Fruit fly (Drosophila melanogaster) whole organism, adult: ENCODE data around the gene CG10801.

Experiments used
- CG11617 ChIP-seq: fragments of 200-800 bp; sonication (Bioruptor generic); optimal IDR thresholded peaks from 2 replicates; lab custom pipeline; 2017; ENCODE audit warnings: mild to moderate bottlenecking, missing biosample characterization, missing genetic modification reagents, missing genetic modification characterization
- CG12768 ChIP-seq: fragments of 200-800 bp; sonication (Bioruptor generic); optimal IDR thresholded peaks from 2 replicates; lab custom pipeline; 2017; ENCODE audit warnings: missing biosample characterization, missing genetic modification characterization, mild to moderate bottlenecking, moderate library complexity, missing genetic modification reagents
- CG14711 ChIP-seq: fragments of 200-800 bp; sonication (Bioruptor generic); optimal IDR thresholded peaks from 2 replicates; lab custom pipeline; 2018; ENCODE audit warnings: missing biosample characterization, mild to moderate bottlenecking, missing genetic modification characterization, moderate library complexity
- CG1620 ChIP-seq: fragments of 200-800 bp; sonication (Bioruptor generic); optimal IDR thresholded peaks from 2 replicates; lab custom pipeline; 2016; ENCODE audit warnings: missing biosample characterization, missing genetic modification characterization
- CG33017 ChIP-seq: fragments of 200-800 bp; sonication (Bioruptor generic); optimal IDR thresholded peaks from 2 replicates; lab custom pipeline; 2018; ENCODE audit warnings: missing biosample characterization, mild to moderate bottlenecking, missing genetic modification characterization, moderate library complexity
- CG5204 ChIP-seq: fragments of 200-800 bp; sonication (Bioruptor generic); optimal IDR thresholded peaks from 2 replicates; lab custom pipeline; 2016; ENCODE audit warnings: missing biosample characterization, missing genetic modification characterization
- CG7045 ChIP-seq: fragments of 200-800 bp; sonication (Bioruptor generic); optimal IDR thresholded peaks from 2 replicates; lab custom pipeline; 2017; ENCODE audit warnings: missing biosample characterization, mild to moderate bottlenecking, missing genetic modification characterization
- CG7101 ChIP-seq: fragments of 200-800 bp; sonication (Bioruptor generic); optimal IDR thresholded peaks from 2 replicates; lab custom pipeline; 2018; ENCODE audit warnings: missing biosample characterization, mild to moderate bottlenecking, missing genetic modification characterization, moderate library complexity
- Clk ChIP-seq: fragments of 200-800 bp; sonication (Bioruptor generic); optimal IDR thresholded peaks from 2 replicates; lab custom pipeline; 2017; ENCODE audit warnings: missing biosample characterization, missing genetic modification characterization
- Crg-1 ChIP-seq: fragments of 200-800 bp; sonication (Bioruptor generic); optimal IDR thresholded peaks from 2 replicates; lab custom pipeline; 2016; ENCODE audit warnings: missing biosample characterization, missing genetic modification characterization
- Hr96 ChIP-seq: fragments of 200-800 bp; sonication (Bioruptor generic); optimal IDR thresholded peaks from 2 replicates; lab custom pipeline; 2016; ENCODE audit warnings: missing biosample characterization, missing genetic modification characterization
- Mnt ChIP-seq: fragments of 200-800 bp; sonication (Bioruptor generic); optimal IDR thresholded peaks from 2 replicates; lab custom pipeline; 2016; ENCODE audit warnings: missing biosample characterization, mild to moderate bottlenecking, missing genetic modification characterization
- bab1 ChIP-seq: fragments of 200-800 bp; sonication (Bioruptor generic); optimal IDR thresholded peaks from 3 replicates; lab custom pipeline; 2019; ENCODE audit warnings: missing biosample characterization, mild to moderate bottlenecking, missing genetic modification characterization, moderate library complexity
- cic ChIP-seq: fragments of 200-800 bp; sonication (Bioruptor generic); optimal IDR thresholded peaks from 2 replicates; lab custom pipeline; 2017; ENCODE audit warnings: missing biosample characterization, mild to moderate bottlenecking, missing genetic modification characterization, moderate library complexity
- cnc ChIP-seq, 2 experiments: fragments of >200 bp; optimal IDR thresholded peaks; 2 replicates each; lab custom pipeline; 2017
- kay ChIP-seq: fragments of 200-800 bp; sonication (Bioruptor generic); peaks from one replicate; lab custom pipeline; 2016; ENCODE audit warnings: missing biosample characterization, missing genetic modification characterization, borderline replicate concordance
- ovo ChIP-seq: fragments of 200-800 bp; sonication (Bioruptor generic); optimal IDR thresholded peaks from 2 replicates; lab custom pipeline; 2016; ENCODE audit warnings: missing biosample characterization, missing genetic modification characterization
- pad ChIP-seq: fragments of 200-800 bp; sonication (Bioruptor generic); optimal IDR thresholded peaks from 3 replicates; lab custom pipeline; 2017; ENCODE audit warnings: missing biosample characterization, missing genetic modification characterization, mild to moderate bottlenecking, moderate library complexity, missing genetic modification reagents
- tj ChIP-seq: fragments of 200-800 bp; sonication (Bioruptor generic); optimal IDR thresholded peaks from 3 replicates; lab custom pipeline; 2017; ENCODE audit warnings: missing biosample characterization, mild to moderate bottlenecking, missing genetic modification characterization, moderate library complexity
- toe ChIP-seq: fragments of 200-800 bp; sonication (Bioruptor generic); optimal IDR thresholded peaks from 2 replicates; lab custom pipeline; 2016; ENCODE audit warnings: missing biosample characterization, missing genetic modification characterization

CG10801 gene

dm6 chrX:3435707-3436106, 24.7 kb upstream of the CG10801 start, which contains the start of gene CG14269:
TSS of gene CG14269 (minus strand) at chrX:3435807.
- TF ChIP-seq toe (no peak), Clk (GFP tag; lab: Kevin White, UChicago) (no peak), bab1 (GFP tag; lab: Kevin White, UChicago) (no peak), cic (no peak), ovo (GFP tag; lab: Kevin White, UChicago) (no peak), CG11617 (no peak), CG33017 (tag; lab: Kevin White, UChicago) (no peak), pad (no peak), CG7101 (no peak), Crg-1 (GFP tag; lab: Kevin White, UChicago) (no peak)

- TF ChIP-seq toe (no peak), bab1 (GFP tag; lab: Kevin White, UChicago) (no peak), Clk (GFP tag; lab: Kevin White, UChicago) (no peak), CG11617 (no peak), CG12768 (GFP tag; lab: Kevin White, UChicago) (no peak), CG14711 (no peak), Hr96 (no peak), Crg-1 (GFP tag; lab: Kevin White, UChicago) (no peak), CG7101 (no peak), tj (GFP tag; lab: Kevin White, UChicago) (no peak)
These were observed 24.2 kb upstream of the CG10801 start for dm6 chrX:3436183-3436582.

DNA sequence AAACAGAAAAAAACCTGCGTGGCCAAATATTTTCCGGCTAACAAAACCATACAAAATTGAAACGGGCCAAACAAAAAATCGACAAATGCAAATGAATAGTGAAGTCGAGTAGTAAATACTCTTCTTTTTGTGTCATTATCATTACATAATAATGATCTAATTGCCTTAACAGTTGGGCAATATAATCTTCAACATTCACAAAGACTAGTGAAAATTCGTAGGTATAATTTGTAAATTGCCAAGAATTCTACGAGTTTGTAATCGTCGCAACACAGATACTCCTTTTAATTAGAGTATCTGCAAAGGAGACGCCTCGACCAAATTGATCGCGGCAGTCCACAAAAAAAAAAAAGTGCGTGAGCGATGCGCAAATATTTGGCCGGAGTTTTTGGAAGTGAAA, 22.9 kb upstream of the CG10801 start:
- TF ChIP-seq cnc (optimal IDR thresholded peaks at IDR 0.05; lab: Kevin White, UChicago) (no peak), CG7101 (no peak), CG12768 (GFP tag; lab: Kevin White, UChicago) (no peak), pad (no peak), CG11617 (no peak), CG33017 (tag; lab: Kevin White, UChicago) (no peak), kay (GFP tag; lab: Kevin White, UChicago) (no peak), bab1 (GFP tag; lab: Kevin White, UChicago) (no peak), Clk (GFP tag; lab: Kevin White, UChicago) (no peak)

dm6 chrX:3440506-3440905, 19.9 kb upstream of the CG10801 start:
- TF ChIP-seq tj (GFP tag; lab: Kevin White, UChicago), result no peak
- peak; percentile 71 for TF ChIP-seq Mnt (GFP tag; lab: Kevin White, UChicago)

dm6 chrX:3442543-3443207, 17.7 kb upstream of the CG10801 start:
- peak; percentile 81 for TF ChIP-seq cic
- peak; percentile 1 for TF ChIP-seq Mnt (GFP tag; lab: Kevin White, UChicago)
- peak; percentile 76 for TF ChIP-seq kay (GFP tag; lab: Kevin White, UChicago)
- TF ChIP-seq Hr96, result no peak

DNA sequence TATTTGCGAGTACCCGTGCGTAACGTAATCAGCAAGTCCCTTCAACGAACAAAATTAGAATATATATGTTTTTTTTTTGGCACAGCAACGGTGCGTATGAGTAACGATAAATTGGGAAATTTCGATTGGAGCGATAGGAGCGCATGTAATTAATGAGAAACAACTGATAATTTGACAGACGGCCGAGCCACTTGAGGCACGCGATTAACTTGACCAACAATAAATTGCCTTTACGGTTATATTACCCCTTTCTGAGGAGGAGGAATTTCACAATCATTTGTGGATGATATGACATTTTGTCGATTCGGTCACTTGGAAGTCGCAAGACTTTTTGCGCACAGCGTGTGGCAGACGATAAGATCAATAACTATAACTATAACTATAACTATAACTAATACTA, 16.5 kb upstream of the CG10801 start:
- no peak for TF ChIP-seq kay (GFP tag; lab: Kevin White, UChicago)
- TF ChIP-seq tj (GFP tag; lab: Kevin White, UChicago), result no peak
- TF ChIP-seq Crg-1 (GFP tag; lab: Kevin White, UChicago), result no peak
- TF ChIP-seq Hr96, result no peak
- no peak for TF ChIP-seq CG11617
- no peak for TF ChIP-seq cic
- no peak for TF ChIP-seq cnc (optimal IDR thresholded peaks at IDR 0.05; lab: Kevin White, UChicago)
- no peak for TF ChIP-seq Clk (GFP tag; lab: Kevin White, UChicago)
- no peak for TF ChIP-seq Mnt (GFP tag; lab: Kevin White, UChicago)
- no peak for TF ChIP-seq CG1620
- no peak for TF ChIP-seq CG33017 (tag; lab: Kevin White, UChicago)
- no peak for TF ChIP-seq CG12768 (GFP tag; lab: Kevin White, UChicago)
- no peak for TF ChIP-seq CG7045
- no peak for TF ChIP-seq bab1 (GFP tag; lab: Kevin White, UChicago)
- TF ChIP-seq pad, result no peak
- TF ChIP-seq ovo (GFP tag; lab: Kevin White, UChicago), result no peak
- TF ChIP-seq toe, result no peak
- no peak for TF ChIP-seq CG5204 (GFP tag; lab: Kevin White, UChicago)
- no peak for TF ChIP-seq CG14711

DNA sequence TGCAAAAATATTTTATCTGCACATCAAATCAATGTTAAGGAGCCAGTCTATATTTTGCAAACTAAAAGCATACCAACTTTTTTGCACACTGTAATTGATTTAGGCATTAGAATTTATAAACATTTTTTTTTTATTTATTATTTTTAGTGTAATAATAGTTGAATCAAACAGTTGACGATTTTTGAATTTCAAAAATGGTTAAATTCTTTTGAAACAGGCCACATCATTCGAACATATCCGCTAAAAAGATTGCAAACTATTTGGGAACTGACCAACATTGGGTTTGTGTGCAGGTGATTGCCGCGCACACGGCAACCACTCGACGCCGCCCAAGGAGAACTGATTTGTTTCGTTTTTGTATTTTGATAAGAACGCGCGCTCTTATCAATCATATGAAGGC, 15.6 kb upstream of the CG10801 start:
- TF ChIP-seq cic, result peak; percentile 23
- TF ChIP-seq tj (GFP tag; lab: Kevin White, UChicago), result peak; percentile 22
- TF ChIP-seq Mnt (GFP tag; lab: Kevin White, UChicago), result peak; percentile 23
- TF ChIP-seq pad, result peak; percentile 27
- TF ChIP-seq Crg-1 (GFP tag; lab: Kevin White, UChicago), result no peak
- TF ChIP-seq cnc (optimal IDR thresholded peaks at IDR 0.05; lab: Kevin White, UChicago), result no peak
- TF ChIP-seq CG33017 (tag; lab: Kevin White, UChicago), result peak; percentile 19
- peak; percentile 63 for TF ChIP-seq CG7101
- peak; percentile 55 for TF ChIP-seq CG11617
- TF ChIP-seq CG14711, result peak; percentile 78

DNA sequence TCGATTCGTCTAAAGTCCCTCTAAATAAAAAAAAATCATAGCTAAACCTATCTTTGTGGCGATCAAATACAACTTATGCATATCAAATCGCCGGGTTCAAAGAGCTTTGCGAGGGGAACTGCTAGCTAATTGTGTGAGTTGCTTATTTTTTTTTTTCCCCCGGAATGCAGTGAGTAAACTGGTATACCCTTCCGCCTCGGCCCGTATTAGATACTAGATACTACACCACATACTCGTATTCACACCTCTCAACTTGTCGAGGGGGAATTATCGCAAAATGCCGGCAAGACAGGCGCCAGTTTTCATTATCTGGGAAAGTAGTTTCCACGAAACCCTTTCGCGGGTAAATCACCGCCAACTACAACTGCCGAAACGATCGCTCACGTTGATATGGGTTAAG, 14.2 kb upstream of the CG10801 start:
- no peak for TF ChIP-seq CG33017 (tag; lab: Kevin White, UChicago)
- TF ChIP-seq kay (GFP tag; lab: Kevin White, UChicago), result peak; percentile 90
- TF ChIP-seq pad, result peak; percentile 13
- TF ChIP-seq CG7101, result no peak
- peak; percentile 36 for TF ChIP-seq Hr96
- TF ChIP-seq cnc (optimal IDR thresholded peaks at IDR 0.05; lab: Kevin White, UChicago), result no peak
- no peak for TF ChIP-seq Crg-1 (GFP tag; lab: Kevin White, UChicago)
- TF ChIP-seq Mnt (GFP tag; lab: Kevin White, UChicago), result no peak
- no peak for TF ChIP-seq ovo (GFP tag; lab: Kevin White, UChicago)
- TF ChIP-seq CG5204 (GFP tag; lab: Kevin White, UChicago), result no peak
- TF ChIP-seq cic, result peak; percentile 56
- no peak for TF ChIP-seq CG1620
- TF ChIP-seq CG12768 (GFP tag; lab: Kevin White, UChicago), result peak; percentile 33
